Fruit fly (Drosophila melanogaster) whole organism, embryonic: Measurements from ENCODE around the gene Mob3.
A peak's percentile ranks its signal among the peaks of the same experiment; 100 is the strongest.

Source experiments
- Atf-2 ChIP-seq: fragments of 200-800 bp; sonication (Bioruptor generic); optimal IDR thresholded peaks from 2 replicates; lab custom pipeline; 2016; ENCODE audit warnings: missing biosample characterization, missing genetic modification characterization
- CG11456 ChIP-seq: fragments of 200-800 bp; sonication (Bioruptor generic); IDR thresholded peaks from 3 replicates; pipeline ENCODE4 v1.3.6; 2022; ENCODE audit warnings: missing biosample characterization, missing genetic modification characterization
- CG12236 ChIP-seq: fragments of 200-800 bp; sonication (Bioruptor generic); optimal IDR thresholded peaks from 2 replicates; lab custom pipeline; 2016; ENCODE audit warnings: missing biosample characterization, missing genetic modification characterization
- CG13775 ChIP-seq: fragments of 200-800 bp; sonication (Bioruptor generic); optimal IDR thresholded peaks from 3 replicates; lab custom pipeline; 2017; ENCODE audit warnings: missing biosample characterization, mild to moderate bottlenecking, missing genetic modification characterization
- CG14441 ChIP-seq: fragments of 200-800 bp; sonication (Bioruptor generic); IDR thresholded peaks from 2 replicates; pipeline ENCODE4 v1.3.6; 2022; ENCODE audit warnings: missing biosample characterization, missing genetic modification characterization
- CG1602 ChIP-seq: fragments of 200-800 bp; sonication (Bioruptor generic); optimal IDR thresholded peaks from 3 replicates; lab custom pipeline; 2016; ENCODE audit warnings: missing biosample characterization, missing genetic modification characterization
- CG17361 ChIP-seq: fragments of 200-800 bp; sonication (Bioruptor generic); IDR thresholded peaks from 3 replicates; pipeline ENCODE4 v1.3.6; 2022; ENCODE audit warnings: missing biosample characterization, missing genetic modification characterization
- CG17568 ChIP-seq: fragments of 200-800 bp; sonication (Bioruptor generic); optimal IDR thresholded peaks from 2 replicates; lab custom pipeline; 2018; ENCODE audit warnings: missing biosample characterization, mild to moderate bottlenecking, missing genetic modification characterization, moderate library complexity
- CG2129 ChIP-seq: fragments of 200-800 bp; sonication (Bioruptor generic); IDR thresholded peaks from 2 replicates; pipeline ENCODE4 v1.3.6; 2022; ENCODE audit warnings: missing biosample characterization, missing genetic modification characterization; ENCODE audit not compliant: partially characterized antibody
- CG31365 ChIP-seq: fragments of 200-800 bp; sonication (Bioruptor generic); optimal IDR thresholded peaks from 2 replicates; lab custom pipeline; 2018; ENCODE audit warnings: missing biosample characterization, mild to moderate bottlenecking, missing genetic modification characterization
- CG34224 ChIP-seq: fragments of 200-800 bp; sonication (Bioruptor generic); IDR thresholded peaks from 3 replicates; pipeline ENCODE4 v1.3.6; 2022; ENCODE audit warnings: missing biosample characterization, missing genetic modification characterization; ENCODE audit not compliant: partially characterized antibody
- CG4404 ChIP-seq: fragments of 200-800 bp; sonication (Bioruptor generic); IDR thresholded peaks from 2 replicates; pipeline ENCODE4 v1.3.6; 2022; ENCODE audit warnings: missing biosample characterization, missing genetic modification characterization
- CG4617 ChIP-seq: fragments of 200-800 bp; sonication (Bioruptor generic); optimal IDR thresholded peaks from 3 replicates; lab custom pipeline; 2016; ENCODE audit warnings: missing biosample characterization, missing genetic modification characterization, borderline replicate concordance
- CG6175 ChIP-seq: fragments of 200-800 bp; sonication (Bioruptor generic); IDR thresholded peaks from 3 replicates; pipeline ENCODE4 v1.3.6; 2022; ENCODE audit warnings: missing biosample characterization, missing genetic modification characterization
- CG6683 ChIP-seq: fragments of 200-800 bp; sonication (Bioruptor generic); optimal IDR thresholded peaks from 2 replicates; lab custom pipeline; 2017; ENCODE audit warnings: missing biosample characterization, mild to moderate bottlenecking, missing genetic modification characterization, missing genetic modification reagents
- CG7357 ChIP-seq: fragments of 200-800 bp; sonication (Bioruptor generic); IDR thresholded peaks from 3 replicates; pipeline ENCODE4 v1.3.6; 2022; ENCODE audit warnings: missing biosample characterization, missing genetic modification characterization
- CG7556 ChIP-seq: fragments of 200-800 bp; sonication (Bioruptor generic); optimal IDR thresholded peaks from 2 replicates; lab custom pipeline; 2017; ENCODE audit warnings: missing biosample characterization, mild to moderate bottlenecking, missing genetic modification characterization
- CG8290 ChIP-seq, 3 experiments: fragments of 200-800 bp; sonication (Bioruptor generic); optimal IDR thresholded peaks; 2 replicates each; lab custom pipeline; 2016 to 2019; ENCODE audit warnings: missing biosample characterization in 3 of 3, missing genetic modification characterization in 3 of 3, mild to moderate bottlenecking in 2 of 3, moderate library complexity in 1 of 3
- CG8944 ChIP-seq: fragments of 200-800 bp; sonication (Bioruptor generic); optimal IDR thresholded peaks from 3 replicates; lab custom pipeline; 2016; ENCODE audit warnings: missing biosample characterization, missing genetic modification characterization
- CG9876 ChIP-seq: fragments of 200-800 bp; sonication (Bioruptor generic); optimal IDR thresholded peaks from 2 replicates; lab custom pipeline; 2016; ENCODE audit warnings: missing biosample characterization, missing genetic modification characterization
- Drgx ChIP-seq: fragments of 200-800 bp; sonication (Bioruptor generic); IDR thresholded peaks from 2 replicates; pipeline ENCODE4 v1.3.6; 2022; ENCODE audit warnings: missing biosample characterization, missing genetic modification characterization
- HLH4C ChIP-seq: fragments of 200-800 bp; sonication (Bioruptor generic); IDR thresholded peaks from 3 replicates; pipeline ENCODE4 v1.3.6; 2022; ENCODE audit warnings: missing biosample characterization, missing genetic modification characterization; ENCODE audit not compliant: partially characterized antibody
- HmgZ ChIP-seq: fragments of 200-800 bp; sonication (Bioruptor generic); optimal IDR thresholded peaks from 2 replicates; lab custom pipeline; 2018; ENCODE audit warnings: missing biosample characterization, mild to moderate bottlenecking, missing genetic modification characterization
- Hmx ChIP-seq: fragments of 200-800 bp; sonication (Bioruptor generic); optimal IDR thresholded peaks from 2 replicates; lab custom pipeline; 2016; ENCODE audit warnings: missing biosample characterization, missing genetic modification characterization
- Hr51 ChIP-seq, 2 experiments: fragments of 200-800 bp; sonication (Bioruptor generic); optimal IDR thresholded peaks; 2 replicates in 1 of 2; 3 replicates in 1 of 2; lab custom pipeline; 2016 to 2018; ENCODE audit warnings: missing biosample characterization in 2 of 2, missing genetic modification characterization in 2 of 2, mild to moderate bottlenecking in 1 of 2, moderate library complexity in 1 of 2
- Meics ChIP-seq: fragments of 200-800 bp; sonication (Bioruptor generic); optimal IDR thresholded peaks from 2 replicates; lab custom pipeline; 2017; ENCODE audit warnings: missing biosample characterization, mild to moderate bottlenecking, missing genetic modification characterization
- Oaz ChIP-seq: fragments of 200-800 bp; sonication (Bioruptor generic); IDR thresholded peaks from 2 replicates; pipeline ENCODE4 v1.3.6; 2022; ENCODE audit warnings: missing biosample characterization, missing genetic modification characterization
- PHDP ChIP-seq: fragments of 200-800 bp; sonication (Bioruptor generic); optimal IDR thresholded peaks from 3 replicates; lab custom pipeline; 2018; ENCODE audit warnings: missing biosample characterization, mild to moderate bottlenecking, missing genetic modification characterization, moderate library complexity
- Ravus ChIP-seq: fragments of 200-800 bp; sonication (Bioruptor generic); IDR thresholded peaks from 2 replicates; pipeline ENCODE4 v1.3.6; 2022; ENCODE audit warnings: missing biosample characterization, missing genetic modification characterization
- Stat92E ChIP-seq, 3 experiments: fragments of >200 bp in 2 of 3; fragments of 200-800 bp in 1 of 3; sonication (Bioruptor generic) in 1 of 3; optimal IDR thresholded peaks; 2 replicates each; lab custom pipeline; 2017 to 2019; ENCODE audit warnings: missing biosample characterization in 3 of 3, missing genetic modification characterization in 3 of 3, mild to moderate bottlenecking in 1 of 3, moderate library complexity in 1 of 3
- amos ChIP-seq: fragments of 200-800 bp; sonication (Bioruptor generic); IDR thresholded peaks from 2 replicates; pipeline ENCODE4 v1.3.6; 2022; ENCODE audit warnings: missing biosample characterization, missing genetic modification characterization; ENCODE audit not compliant: partially characterized antibody
- chinmo ChIP-seq: fragments of 200-800 bp; sonication (Bioruptor generic); IDR thresholded peaks from 4 replicates; pipeline ENCODE4 v1.3.6; 2022; ENCODE audit warnings: missing biosample characterization, missing genetic modification characterization; ENCODE audit not compliant: partially characterized antibody
- dati ChIP-seq: fragments of 200-800 bp; sonication (Bioruptor generic); IDR thresholded peaks from 2 replicates; pipeline ENCODE4 v1.3.6; 2022; ENCODE audit warnings: missing biosample characterization, missing genetic modification characterization
- disco-r ChIP-seq: fragments of 200-800 bp; sonication (Bioruptor generic); optimal IDR thresholded peaks from 2 replicates; lab custom pipeline; 2016; ENCODE audit warnings: missing biosample characterization, missing genetic modification characterization
- dm ChIP-seq: fragments of 200-800 bp; sonication (Bioruptor generic); optimal IDR thresholded peaks from 3 replicates; lab custom pipeline; 2016; ENCODE audit warnings: missing biosample characterization, missing genetic modification characterization
- gcm ChIP-seq: fragments of 200-800 bp; sonication (Bioruptor generic); optimal IDR thresholded peaks from 2 replicates; lab custom pipeline; 2019; ENCODE audit warnings: missing biosample characterization, mild to moderate bottlenecking, missing genetic modification characterization, moderate library complexity
- her ChIP-seq: fragments of 200-800 bp; sonication (Bioruptor generic); optimal IDR thresholded peaks from 2 replicates; lab custom pipeline; 2016; ENCODE audit warnings: missing biosample characterization, missing genetic modification characterization
- hth ChIP-seq: fragments of >200 bp; optimal IDR thresholded peaks from 2 replicates; lab custom pipeline; 2017; ENCODE audit warnings: inconsistent platforms
- inv ChIP-seq: fragments of 200-800 bp; sonication (Bioruptor generic); IDR thresholded peaks from 2 replicates; pipeline ENCODE4 v1.3.6; 2022; ENCODE audit warnings: missing biosample characterization, missing genetic modification characterization; ENCODE audit not compliant: partially characterized antibody
- kni ChIP-seq: fragments of 200-800 bp; sonication (Bioruptor generic); optimal IDR thresholded peaks from 3 replicates; lab custom pipeline; 2017; ENCODE audit warnings: mild to moderate bottlenecking, missing biosample characterization, missing genetic modification reagents, missing genetic modification characterization
- org-1 ChIP-seq: fragments of 200-800 bp; sonication (Bioruptor generic); optimal IDR thresholded peaks from 2 replicates; lab custom pipeline; 2017; ENCODE audit warnings: missing biosample characterization, missing genetic modification characterization
- pan ChIP-seq, 4 experiments: fragments of >200 bp in 3 of 4; fragments of 200-800 bp in 1 of 4; sonication (Bioruptor generic) in 1 of 4; optimal IDR thresholded peaks in 3 of 4; IDR thresholded peaks in 1 of 4; 2 replicates each; pipeline versions ENCODE4 v1.3.6 to Lab custom; 2017 to 2022; ENCODE audit warnings: missing biosample characterization in 2 of 4, missing genetic modification characterization in 2 of 4, mixed read lengths in 1 of 4
- pb ChIP-seq: fragments of 200-800 bp; sonication (Bioruptor generic); optimal IDR thresholded peaks from 3 replicates; lab custom pipeline; 2016; ENCODE audit warnings: missing biosample characterization, missing genetic modification characterization
- ro ChIP-seq: fragments of 200-800 bp; sonication (Bioruptor generic); IDR thresholded peaks from 2 replicates; pipeline ENCODE4 v1.3.6; 2022; ENCODE audit warnings: missing biosample characterization, missing genetic modification characterization
- sens-2 ChIP-seq: fragments of 200-800 bp; sonication (Bioruptor generic); IDR thresholded peaks from 2 replicates; pipeline ENCODE4 v1.3.6; 2022; ENCODE audit warnings: missing biosample characterization, missing genetic modification characterization
- trem ChIP-seq: fragments of 200-800 bp; optimal IDR thresholded peaks from 3 replicates; lab custom pipeline; 2019; ENCODE audit warnings: missing biosample characterization, mild to moderate bottlenecking, missing genetic modification characterization, moderate library complexity
- trh ChIP-seq: fragments of 200-800 bp; sonication (Bioruptor generic); optimal IDR thresholded peaks from 2 replicates; lab custom pipeline; 2016; ENCODE audit warnings: missing biosample characterization, missing genetic modification characterization
- unc-4 ChIP-seq: fragments of 200-800 bp; sonication (Bioruptor generic); IDR thresholded peaks from 2 replicates; pipeline ENCODE4 v1.3.6; 2022; ENCODE audit warnings: missing biosample characterization, missing genetic modification characterization; ENCODE audit not compliant: partially characterized antibody
- vnd ChIP-seq: fragments of 200-800 bp; sonication (Bioruptor generic); IDR thresholded peaks from 3 replicates; pipeline ENCODE4 v1.3.6; 2022; ENCODE audit warnings: missing biosample characterization, missing genetic modification characterization; ENCODE audit not compliant: partially characterized antibody
- yki ChIP-seq: fragments of >200 bp; optimal IDR thresholded peaks from 3 replicates; lab custom pipeline; 2018

Mob3 gene

dm6 chr2L:10277362-10277761, 12.2 kb downstream of the Mob3 start (continued):
- TF ChIP-seq sens-2 (GFP tag; lab: Robert Waterston, UW): no peak
- TF ChIP-seq pan (optimal IDR thresholded peaks at IDR 0.05; lab: Kevin White, UChicago): no peak
- TF ChIP-seq pan (GFP tag; optimal IDR thresholded peaks at IDR 0.05 in 1 of 2, IDR thresholded peaks at IDR 0.05 in 1 of 2): no peak
- TF ChIP-seq kni (GFP tag; lab: Kevin White, UChicago): no peak
- no peak for TF ChIP-seq disco-r (GFP tag; lab: Kevin White, UChicago)
- no peak for TF ChIP-seq CG12236 (GFP tag; lab: Kevin White, UChicago)
- TF ChIP-seq Meics (GFP tag; lab: Kevin White, UChicago): no peak
- no peak for TF ChIP-seq CG14441 (GFP tag; lab: Robert Waterston, UW)
- no peak for TF ChIP-seq CG9876 (GFP tag; lab: Kevin White, UChicago)
- no peak for TF ChIP-seq org-1
- peak; percentile 87 for TF ChIP-seq HLH4C (GFP tag; lab: Robert Waterston, UW)
- TF ChIP-seq CG7556: no peak
- TF ChIP-seq Stat92E (GFP tag; optimal IDR thresholded peaks at IDR 0.05; lab: Kevin White, UChicago): no peak
- TF ChIP-seq CG4617: peak; percentile 43
- no peak for TF ChIP-seq CG1602
- TF ChIP-seq dm: no peak
- no peak for TF ChIP-seq CG8944 (GFP tag; lab: Kevin White, UChicago)
- peak; percentile 66 for TF ChIP-seq trem (tag; lab: Kevin White, UChicago)
- TF ChIP-seq CG34224: peak; percentile 86
- TF ChIP-seq Drgx (GFP tag; lab: Robert Waterston, UW): no peak
- no peak for TF ChIP-seq gcm (GFP tag; lab: Kevin White, UChicago)
- TF ChIP-seq dati: no peak
- peak; percentile 2 for TF ChIP-seq CG8290 (GFP tag; optimal IDR thresholded peaks at IDR 0.05; lab: Kevin White, UChicago)
- TF ChIP-seq CG8290 (tag; optimal IDR thresholded peaks at IDR 0.05; lab: Kevin White, UChicago): no peak
- TF ChIP-seq Hmx (GFP tag; lab: Kevin White, UChicago): no peak
- no peak for TF ChIP-seq ro (GFP tag; lab: Robert Waterston, UW)
- TF ChIP-seq inv: peak; percentile 93
- TF ChIP-seq Hr51 (GFP tag; optimal IDR thresholded peaks at IDR 0.05; lab: Kevin White, UChicago): no peak
- no peak for TF ChIP-seq trh (GFP tag; lab: Kevin White, UChicago)
- no peak for TF ChIP-seq Ravus (GFP tag; lab: Robert Waterston, UW)
- no peak for TF ChIP-seq CG13775
- TF ChIP-seq CG7357: peak; percentile 93
- TF ChIP-seq CG17568 (GFP tag; lab: Kevin White, UChicago): no peak
- no peak for TF ChIP-seq Oaz
- no peak for TF ChIP-seq CG31365 (tag; lab: Kevin White, UChicago)
- no peak for TF ChIP-seq yki (lab: Kevin White, UChicago)
- TF ChIP-seq PHDP: no peak
- peak; percentile 88 for TF ChIP-seq vnd (GFP tag; lab: Robert Waterston, UW)
- TF ChIP-seq HmgZ: peak; percentile 7
- TF ChIP-seq CG4404: no peak
- TF ChIP-seq hth (lab: Kevin White, UChicago): no peak
- TF ChIP-seq Atf-2: no peak
- no peak for TF ChIP-seq CG6683 (GFP tag; lab: Kevin White, UChicago)
- no peak for TF ChIP-seq CG17361 (GFP tag; lab: Robert Waterston, UW)
- peak; percentile 96 for TF ChIP-seq amos (GFP tag; lab: Robert Waterston, UW)
- peak; percentile 81; the same call in 1 of the 4 replicates for TF ChIP-seq chinmo (GFP tag; lab: Robert Waterston, UW)
- TF ChIP-seq CG6175 (GFP tag; lab: Robert Waterston, UW): no peak
- no peak for TF ChIP-seq her (GFP tag; lab: Kevin White, UChicago)
- no peak for TF ChIP-seq CG11456
- peak; percentile 75 for TF ChIP-seq unc-4
- TF ChIP-seq CG2129: peak; percentile 64; the same call in 1 of the 2 replicates
- TF ChIP-seq pb: no peak
